Worm (Caenorhabditis elegans): Measurements from ENCODE around the gene T28C6.3.

The T28C6.3 gene

ce11 chrIV:8820041-8820440, at the start of gene T28C6.3:
T28C6.3 (plus strand) TSS chrIV:8820341.
- TF ChIP-seq nhr-237 (tag; optimal IDR thresholded peaks at IDR 0.05) (no peak), unc-120 (tag; optimal IDR thresholded peaks at IDR 0.05; ENCODE audit: poor library complexity, severe bottlenecking) (no peak), nhr-28 (tag; optimal IDR thresholded peaks at IDR 0.05) (no peak), ces-1 (GFP tag; optimal IDR thresholded peaks at IDR 0.05) (no peak), lsy-2 (tag; optimal IDR thresholded peaks at IDR 0.05) (no peak), elt-3 (tag; optimal IDR thresholded peaks at IDR 0.05) (no peak), ceh-83 (GFP tag; optimal IDR thresholded peaks at IDR 0.05) (no peak), zip-8 (tag; optimal IDR thresholded peaks at IDR 0.05) (no peak), ham-2 (GFP tag; optimal IDR thresholded peaks at IDR 0.05) (no peak), M03D4.4 (tag; optimal IDR thresholded peaks at IDR 0.05) (no peak), nhr-2 (tag; optimal IDR thresholded peaks at IDR 0.05) (no peak), snpc-4 (tag; optimal IDR thresholded peaks at IDR 0.05) (no peak), elt-1 (tag; optimal IDR thresholded peaks at IDR 0.05; ENCODE audit: borderline replicate concordance, insufficient read depth) (no peak), bed-3 (GFP tag; optimal IDR thresholded peaks at IDR 0.05) (no peak)

- TF ChIP-seq ceh-83 (GFP tag; optimal IDR thresholded peaks at IDR 0.05) (no peak), snpc-4 (tag; optimal IDR thresholded peaks at IDR 0.05) (no peak), tbx-8 (GFP tag; optimal IDR thresholded peaks at IDR 0.05) (no peak), sptf-1 (tag; optimal IDR thresholded peaks at IDR 0.05) (no peak), ceh-39 (tag; optimal IDR thresholded peaks at IDR 0.05) (no peak), cnd-1 (tag; optimal IDR thresholded peaks at IDR 0.05) (no peak)
Observed at ce11 chrIV:8772800-8773256, 47.3 kb upstream of the T28C6.3 start, which contains the start of gene F20C5.6. F20C5.6 (minus strand) TSS chrIV:8773206.

- TF ChIP-seq sptf-1 (tag; optimal IDR thresholded peaks at IDR 0.05) (no peak), tbx-8 (GFP tag; optimal IDR thresholded peaks at IDR 0.05) (no peak), ham-2 (GFP tag; optimal IDR thresholded peaks at IDR 0.05) (no peak), ceh-83 (GFP tag; optimal IDR thresholded peaks at IDR 0.05) (no peak), unc-120 (tag; optimal IDR thresholded peaks at IDR 0.05; ENCODE audit: poor library complexity, severe bottlenecking) (no peak), M03D4.4 (tag; optimal IDR thresholded peaks at IDR 0.05) (no peak), mls-2 (tag; optimal IDR thresholded peaks at IDR 0.05) (no peak), cnd-1 (tag; optimal IDR thresholded peaks at IDR 0.05) (no peak), ces-1 (GFP tag; optimal IDR thresholded peaks at IDR 0.05) (no peak), unc-39 (tag; optimal IDR thresholded peaks at IDR 0.05) (no peak), drap-1 (GFP tag; optimal IDR thresholded peaks at IDR 0.05) (no peak), nhr-2 (tag; optimal IDR thresholded peaks at IDR 0.05) (no peak), pha-4 (tag; optimal IDR thresholded peaks at IDR 0.05) (no peak), blmp-1 (tag; optimal IDR thresholded peaks at IDR 0.05) (no peak), ceh-39 (tag; optimal IDR thresholded peaks at IDR 0.05) (no peak), flh-1 (GFP tag; optimal IDR thresholded peaks at IDR 0.05) (no peak), sem-2 (GFP tag; optimal IDR thresholded peaks at IDR 0.05) (no peak), lin-13 (tag; optimal IDR thresholded peaks at IDR 0.05) (no peak), zip-8 (tag; optimal IDR thresholded peaks at IDR 0.05) (no peak)
Observed at ce11 chrIV:8778045-8778444, 42.1 kb upstream of the T28C6.3 start, which contains the start of gene C33D9.6. C33D9.6 (minus strand) TSS chrIV:8778145.

ce11 chrIV:8782172-8782571, 38.0 kb upstream of the T28C6.3 start:
- TF ChIP-seq nhr-76 (tag; optimal IDR thresholded peaks at IDR 0.05) = no peak
- TF ChIP-seq snpc-4 (tag; optimal IDR thresholded peaks at IDR 0.05) = no peak
- TF ChIP-seq cnd-1 (tag; optimal IDR thresholded peaks at IDR 0.05) = peak; percentile 83
- peak; percentile 95 for TF ChIP-seq unc-120 (tag; optimal IDR thresholded peaks at IDR 0.05; ENCODE audit: poor library complexity, severe bottlenecking)
- no peak for TF ChIP-seq mab-5 (tag; optimal IDR thresholded peaks at IDR 0.05)
- TF ChIP-seq nhr-28 (tag; optimal IDR thresholded peaks at IDR 0.05) = no peak
- TF ChIP-seq mls-2 (tag; optimal IDR thresholded peaks at IDR 0.05) = peak; percentile 74
- TF ChIP-seq elt-1 (tag; optimal IDR thresholded peaks at IDR 0.05; ENCODE audit: borderline replicate concordance, insufficient read depth) = peak; percentile 45
- TF ChIP-seq ces-1 (GFP tag; optimal IDR thresholded peaks at IDR 0.05) = peak; percentile 53
- peak; percentile 98 for TF ChIP-seq ham-2 (GFP tag; optimal IDR thresholded peaks at IDR 0.05)
- peak; percentile 31 for TF ChIP-seq ceh-43 (GFP tag; optimal IDR thresholded peaks at IDR 0.05)
- no peak for TF ChIP-seq ceh-39 (tag; optimal IDR thresholded peaks at IDR 0.05)
- TF ChIP-seq elt-3 (tag; optimal IDR thresholded peaks at IDR 0.05) = peak; percentile 5
- no peak for TF ChIP-seq sem-2 (GFP tag; optimal IDR thresholded peaks at IDR 0.05)
- TF ChIP-seq lin-13 (tag; optimal IDR thresholded peaks at IDR 0.05) = peak; percentile 75
- TF ChIP-seq mep-1 (tag; optimal IDR thresholded peaks at IDR 0.05) = peak; percentile 84
- TF ChIP-seq blmp-1 (tag; optimal IDR thresholded peaks at IDR 0.05) = no peak
- no peak for TF ChIP-seq flh-1 (GFP tag; optimal IDR thresholded peaks at IDR 0.05)
- TF ChIP-seq zip-8 (tag; optimal IDR thresholded peaks at IDR 0.05) = no peak
- TF ChIP-seq sptf-1 (tag; optimal IDR thresholded peaks at IDR 0.05) = peak; percentile 78
- peak; percentile 74 for TF ChIP-seq ztf-11 (tag; optimal IDR thresholded peaks at IDR 0.05)
- TF ChIP-seq unc-62 (GFP tag; optimal IDR thresholded peaks at IDR 0.05) = peak; percentile 84
- TF ChIP-seq lin-32 (GFP tag; optimal IDR thresholded peaks at IDR 0.05) = peak; percentile 74
- peak; percentile 26 for TF ChIP-seq nhr-2 (tag; optimal IDR thresholded peaks at IDR 0.05)
- TF ChIP-seq unc-39 (tag; optimal IDR thresholded peaks at IDR 0.05) = no peak
- TF ChIP-seq nhr-12 (tag; optimal IDR thresholded peaks at IDR 0.05) = no peak
- TF ChIP-seq M03D4.4 (tag; optimal IDR thresholded peaks at IDR 0.05) = peak; percentile 54
- peak; percentile 93 for TF ChIP-seq hlh-1 (tag; optimal IDR thresholded peaks at IDR 0.05)
- TF ChIP-seq nhr-237 (tag; optimal IDR thresholded peaks at IDR 0.05) = peak; percentile 56
- TF ChIP-seq lsy-2 (tag; optimal IDR thresholded peaks at IDR 0.05) = peak; percentile 69
- peak; percentile 21 for TF ChIP-seq tbx-8 (GFP tag; optimal IDR thresholded peaks at IDR 0.05)
- peak; percentile 75 for TF ChIP-seq drap-1 (GFP tag; optimal IDR thresholded peaks at IDR 0.05)
- peak; percentile 14 for TF ChIP-seq bed-3 (GFP tag; optimal IDR thresholded peaks at IDR 0.05)
- TF ChIP-seq ceh-83 (GFP tag; optimal IDR thresholded peaks at IDR 0.05) = peak; percentile 52
- peak; percentile 77 for TF ChIP-seq pha-4 (tag; optimal IDR thresholded peaks at IDR 0.05)

Measured in whole organism, mixed stage, embryonic.